Worm (Caenorhabditis elegans) whole organism, late embryonic: ENCODE measurements around the gene ztf-1.

Experiments used
- che-1 ChIP-seq: sonication (generic microtip); optimal IDR thresholded peaks from 2 replicates; lab custom pipeline; 2016; ENCODE audit warnings: mild to moderate bottlenecking, missing genetic modification characterization, missing compliant biosample characterization
- hlh-15 ChIP-seq: sonication (generic microtip); optimal IDR thresholded peaks from 2 replicates; lab custom pipeline; 2016; ENCODE audit warnings: missing genetic modification characterization, missing compliant biosample characterization
- pqm-1 ChIP-seq: sonication (generic microtip); optimal IDR thresholded peaks from 2 replicates; lab custom pipeline; 2016; ENCODE audit warnings: missing genetic modification characterization, missing compliant biosample characterization
- sdc-2 ChIP-seq: sonication (generic microtip); optimal IDR thresholded peaks from 2 replicates; lab custom pipeline; 2016; ENCODE audit warnings: missing genotype, missing genetic modification characterization, missing compliant biosample characterization
- syd-9 ChIP-seq: sonication (generic microtip); optimal IDR thresholded peaks from 2 replicates; lab custom pipeline; 2016; ENCODE audit warnings: mild to moderate bottlenecking, missing genetic modification characterization, moderate library complexity, missing compliant biosample characterization
- ttx-3 ChIP-seq: sonication (generic microtip); optimal IDR thresholded peaks from 2 replicates; lab custom pipeline; 2016; ENCODE audit warnings: missing genetic modification reagents, missing genetic modification characterization, missing compliant biosample characterization

DNA sequence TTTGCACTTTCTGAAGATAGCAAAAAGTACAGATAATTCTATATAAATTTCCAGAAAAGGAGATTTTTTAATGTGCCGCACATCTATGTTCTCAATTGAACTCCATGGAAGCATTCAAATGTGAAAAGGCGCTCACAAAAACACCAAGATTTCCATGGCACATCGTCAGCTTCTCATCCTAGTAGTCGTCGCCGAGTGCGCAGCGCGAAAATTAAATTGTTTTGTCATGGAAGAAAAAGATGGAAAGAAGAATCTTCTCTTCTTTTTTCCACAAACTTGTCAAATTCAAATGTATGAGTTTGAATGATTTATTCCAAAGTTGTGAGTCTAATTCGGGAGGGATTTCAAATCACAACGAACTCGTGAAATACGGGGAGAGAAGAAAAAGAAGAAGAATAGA is 54.8 kb downstream of the ztf-1 start:
- TF ChIP-seq hlh-15 (tag; lab: Kevin White, UChicago) (no peak), ttx-3 (tag; lab: Kevin White, UChicago) (no peak), pqm-1 (tag; lab: Kevin White, UChicago) (no peak), che-1 (tag; lab: Kevin White, UChicago) (no peak), syd-9 (tag; lab: Kevin White, UChicago) (no peak), sdc-2 (tag; lab: Kevin White, UChicago) (no peak)
